Worm (Caenorhabditis elegans): ENCODE measurements around the gene C06B3.16.
A peak's percentile ranks its signal among the peaks of the same experiment; 100 is the strongest.

C06B3.16 gene

ce11 chrV:13907557-13908104, 23.7 kb upstream of the C06B3.16 start (continued):
- TF ChIP-seq tlf-1 (GFP tag; optimal IDR thresholded peaks at IDR 0.05) (peak; percentile 91), snpc-1.3 (tag; optimal IDR thresholded peaks at IDR 0.05; ENCODE audit: insufficient read depth) (no peak), ccch-3 (GFP tag; optimal IDR thresholded peaks at IDR 0.05) (no peak), let-607 (tag; optimal IDR thresholded peaks at IDR 0.05) (peak; percentile 4 to 34), nhr-120 (GFP tag; IDR thresholded peaks at IDR 0.05) (no peak), pha-4 (tag; optimal IDR thresholded peaks at IDR 0.05) (peak; percentile 55), C17E4.6 (GFP tag; IDR thresholded peaks at IDR 0.05) (0 out of 2 replicates have a peak, but pooled peaks have one; percentile 34), attf-5 (GFP tag; optimal IDR thresholded peaks at IDR 0.05) (peak; percentile 68), Y95B8A.8 (GFP tag; IDR thresholded peaks at IDR 0.05) (peak; percentile 88), ceh-100 (GFP tag; IDR thresholded peaks at IDR 0.05) (peak; percentile 54; the same call in 1 of the 2 replicates), F22D6.2 (tag; optimal IDR thresholded peaks at IDR 0.05) (peak; percentile 56), F10E7.11 (tag; optimal IDR thresholded peaks at IDR 0.05) (peak; percentile 65), sdz-38 (tag; optimal IDR thresholded peaks at IDR 0.05) (no peak), zim-3 (tag; optimal IDR thresholded peaks at IDR 0.05) (peak; percentile 16), bed-1 (GFP tag; IDR thresholded peaks at IDR 0.05) (no peak), unc-130 (GFP tag; optimal IDR thresholded peaks at IDR 0.05) (no peak), hlh-12 (tag; optimal IDR thresholded peaks at IDR 0.05) (no peak), F39B2.1 (GFP tag; IDR thresholded peaks at IDR 0.05) (no peak), nfya-1 (tag; optimal IDR thresholded peaks at IDR 0.05; ENCODE audit: borderline replicate concordance, insufficient read depth) (no peak), gei-17 (GFP tag; optimal IDR thresholded peaks at IDR 0.05) (peak; percentile 76), hsf-1 (GFP tag; IDR thresholded peaks at IDR 0.05) (peak; percentile 65; the same call in 1 of the 2 replicates), attf-3 (GFP tag; conservative IDR thresholded peaks at IDR 0.05) (0 out of 2 replicates have a peak, but pooled peaks have one; percentile 16), rpc-1 (optimal IDR thresholded peaks at IDR 0.05) (no peak), rpc-1 (tag; optimal IDR thresholded peaks at IDR 0.05) (no peak), ztf-22 (GFP tag; optimal IDR thresholded peaks at IDR 0.05) (peak; percentile 76), B0035.1 (tag; optimal IDR thresholded peaks at IDR 0.05) (peak; percentile 69), lin-26 (GFP tag; IDR thresholded peaks at IDR 0.05) (peak; percentile 91), ztf-25 (GFP tag; IDR thresholded peaks at IDR 0.05) (0 out of 2 replicates have a peak, but pooled peaks have one; percentile 6), ztf-18 (tag; optimal IDR thresholded peaks at IDR 0.05) (no peak), lin-35 (GFP tag; optimal IDR thresholded peaks at IDR 0.05) (peak in 1 of 3 experiments; percentile 55), ceh-58 (GFP tag; IDR thresholded peaks at IDR 0.05) (no peak), ceh-79 (tag; optimal IDR thresholded peaks at IDR 0.05) (no peak), Y56A3A.18 (GFP tag; IDR thresholded peaks at IDR 0.05) (peak; percentile 94), hlh-26 (GFP tag; conservative IDR thresholded peaks at IDR 0.05) (no peak), let-526 (GFP tag; IDR thresholded peaks at IDR 0.05) (peak; percentile 84), bed-2 (GFP tag; IDR thresholded peaks at IDR 0.05) (no peak), snpc-4 (GFP tag; optimal IDR thresholded peaks at IDR 0.05) (no peak), snpc-4 (tag; optimal IDR thresholded peaks at IDR 0.05) (peak in 1 of 4 experiments; percentile 34), B0019.2 (GFP tag; conservative IDR thresholded peaks at IDR 0.05) (no peak; the same call in 1 of the 2 replicates), rec-8 (tag; optimal IDR thresholded peaks at IDR 0.05) (no peak), F52B5.7 (tag; optimal IDR thresholded peaks at IDR 0.05) (peak; percentile 92), Y53G8AR.9 (GFP tag; conservative IDR thresholded peaks at IDR 0.05) (peak; percentile 95), aptf-2 (GFP tag; conservative IDR thresholded peaks at IDR 0.05) (no peak), madf-10 (tag; optimal IDR thresholded peaks at IDR 0.05) (peak; percentile 64), akir-1 (GFP tag; optimal IDR thresholded peaks at IDR 0.05) (no peak), nfyb-1 (GFP tag; IDR thresholded peaks at IDR 0.05) (peak; percentile 95), nhr-27 (tag; optimal IDR thresholded peaks at IDR 0.05) (no peak), unc-62 (GFP tag; optimal IDR thresholded peaks at IDR 0.05) (no peak)
